Worm (Caenorhabditis elegans): ENCODE measurements around the gene Y57G11B.8.

Gene Y57G11B.8

ce11 chrIV:14605143-14605542 lies 26.6 kb upstream of the Y57G11B.8 start:
- TF ChIP-seq dve-1 (tag; optimal IDR thresholded peaks at IDR 0.05; ENCODE audit: insufficient read depth) (peak; percentile 33), aha-1 (tag) (peak; percentile 83), unc-62 (GFP tag; optimal IDR thresholded peaks at IDR 0.05 in 1 of 2) (peak in 1 of 2 experiments; percentile 74), unc-62 (tag; optimal IDR thresholded peaks at IDR 0.05) (no peak), ceh-20 (GFP tag; IDR thresholded peaks at IDR 0.05) (no peak)

ce11 chrIV:14603022-14603421 lies 24.5 kb upstream of the Y57G11B.8 start:
- no peak for TF ChIP-seq dmd-9 (GFP tag; IDR thresholded peaks at IDR 0.05)
- no peak for TF ChIP-seq nhr-28 (tag; optimal IDR thresholded peaks at IDR 0.05)
- no peak for TF ChIP-seq Y105C5A.15 (GFP tag; IDR thresholded peaks at IDR 0.05)
- no peak for TF ChIP-seq skn-1 (tag; optimal IDR thresholded peaks at IDR 0.05)
- peak; percentile 22; the same call in 1 of the 2 replicates for TF ChIP-seq dmd-6 (GFP tag; IDR thresholded peaks at IDR 0.05)
- no peak for TF ChIP-seq snpc-4 (tag; optimal IDR thresholded peaks at IDR 0.05)
- no peak for TF ChIP-seq php-3 (GFP tag; IDR thresholded peaks at IDR 0.05)
- TF ChIP-seq F44E2.7 (GFP tag; IDR thresholded peaks at IDR 0.05), result no peak
- TF ChIP-seq ceh-28 (tag; optimal IDR thresholded peaks at IDR 0.05), result no peak
- TF ChIP-seq unc-62 (GFP tag; optimal IDR thresholded peaks at IDR 0.05 in 1 of 2), result peak in 1 of 2 experiments; percentile 78
- TF ChIP-seq unc-62 (tag; optimal IDR thresholded peaks at IDR 0.05), result no peak
- TF ChIP-seq Y48G9A.11 (GFP tag; IDR thresholded peaks at IDR 0.05), result no peak
- no peak for TF ChIP-seq lin-1 (GFP tag; IDR thresholded peaks at IDR 0.05)
- no peak for TF ChIP-seq mxl-3 (GFP tag; optimal IDR thresholded peaks at IDR 0.05)
- TF ChIP-seq ceh-20 (GFP tag; IDR thresholded peaks at IDR 0.05), result no peak

DNA sequence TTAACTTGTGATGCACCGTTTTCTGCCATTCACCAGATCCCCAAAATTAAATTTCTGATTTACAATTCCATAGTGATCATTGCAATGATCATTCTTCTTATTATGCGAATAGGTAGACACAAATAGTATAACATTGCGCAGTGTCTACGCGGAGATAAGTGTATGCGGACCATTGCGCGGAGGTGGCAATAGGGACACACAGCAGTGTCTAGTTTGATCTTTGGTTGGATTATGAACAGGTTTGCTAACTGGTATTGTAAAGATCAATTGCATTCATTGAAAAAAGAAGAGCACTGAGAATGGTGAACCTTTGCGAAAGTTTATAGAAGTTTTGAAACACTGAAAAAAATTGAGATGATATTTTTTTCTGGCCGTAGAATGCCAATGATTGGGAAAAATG lies 20.8 kb upstream of the Y57G11B.8 start:
- no peak for TF ChIP-seq mep-1 (tag; optimal IDR thresholded peaks at IDR 0.05)
- TF ChIP-seq fkh-10 (GFP tag; optimal IDR thresholded peaks at IDR 0.05), result no peak
- TF ChIP-seq ztf-7 (tag; optimal IDR thresholded peaks at IDR 0.05), result no peak
- 0 out of 2 replicates have a peak, but pooled peaks have one; percentile 9 for TF ChIP-seq snpc-1.2 (GFP tag; IDR thresholded peaks at IDR 0.05)
- no peak for TF ChIP-seq R02D3.7 (tag; optimal IDR thresholded peaks at IDR 0.05)

- TF ChIP-seq nhr-28 (tag; optimal IDR thresholded peaks at IDR 0.05), result peak; percentile 99
- TF ChIP-seq lim-7 (GFP tag; IDR thresholded peaks at IDR 0.05), result no peak
- TF ChIP-seq F10B5.3 (tag; optimal IDR thresholded peaks at IDR 0.05), result no peak
- TF ChIP-seq nhr-102 (tag; optimal IDR thresholded peaks at IDR 0.05), result peak; percentile 96
- TF ChIP-seq unc-39 (tag; optimal IDR thresholded peaks at IDR 0.05), result no peak
- no peak for TF ChIP-seq D1046.2 (GFP tag; IDR thresholded peaks at IDR 0.05)
- TF ChIP-seq nhr-76 (tag; optimal IDR thresholded peaks at IDR 0.05), result peak; percentile 73
- TF ChIP-seq nhr-77 (tag; optimal IDR thresholded peaks at IDR 0.05), result peak; percentile 97
- TF ChIP-seq pha-4 (GFP tag; IDR thresholded peaks at IDR 0.05), result peak; percentile 77
- TF ChIP-seq pha-4 (tag; optimal IDR thresholded peaks at IDR 0.05), result peak; percentile 19
- TF ChIP-seq ceh-20 (GFP tag; IDR thresholded peaks at IDR 0.05), result peak; percentile 74
- peak; percentile 97 for TF ChIP-seq pqm-1 (tag; optimal IDR thresholded peaks at IDR 0.05)
- TF ChIP-seq ceh-32 (tag; optimal IDR thresholded peaks at IDR 0.05; ENCODE audit: poor library complexity), result no peak
- TF ChIP-seq Y5F2A.4 (GFP tag; optimal IDR thresholded peaks at IDR 0.05), result no peak
- TF ChIP-seq aha-1 (tag), result peak; percentile 81
- TF ChIP-seq zip-2 (tag; optimal IDR thresholded peaks at IDR 0.05), result peak; percentile 61
- TF ChIP-seq T20F7.1 (GFP tag; optimal IDR thresholded peaks at IDR 0.05), result peak; percentile 80
- peak; percentile 95 for TF ChIP-seq nhr-10 (tag; optimal IDR thresholded peaks at IDR 0.05)
- TF ChIP-seq nhr-237 (tag; optimal IDR thresholded peaks at IDR 0.05), result peak; percentile 7
- TF ChIP-seq hmg-1.1 (GFP tag; IDR thresholded peaks at IDR 0.05), result no peak
- no peak for TF ChIP-seq egl-27 (tag; optimal IDR thresholded peaks at IDR 0.05)
- TF ChIP-seq lsy-2 (tag; optimal IDR thresholded peaks at IDR 0.05), result peak; percentile 85 to 96
- peak; percentile 32 for TF ChIP-seq spr-1 (tag; optimal IDR thresholded peaks at IDR 0.05)
- peak; percentile 45 for TF ChIP-seq ztf-7 (tag; optimal IDR thresholded peaks at IDR 0.05)
- no peak for TF ChIP-seq ZK337.2 (GFP tag; IDR thresholded peaks at IDR 0.05)
- no peak for TF ChIP-seq vab-7 (GFP tag; IDR thresholded peaks at IDR 0.05)
- peak; percentile 78 for TF ChIP-seq jun-1 (tag; optimal IDR thresholded peaks at IDR 0.05)
- TF ChIP-seq gei-8 (GFP tag; optimal IDR thresholded peaks at IDR 0.05), result no peak
- TF ChIP-seq daf-12 (tag; optimal IDR thresholded peaks at IDR 0.05), result no peak
- TF ChIP-seq mdl-1 (tag; optimal IDR thresholded peaks at IDR 0.05), result peak; percentile 83 to 99
- peak; percentile 93 for TF ChIP-seq mep-1 (tag; optimal IDR thresholded peaks at IDR 0.05)
Measured at ce11 chrIV:14594249-14594648, 15.7 kb upstream of the Y57G11B.8 start.

Measured in whole organism, L4 larva.